Worm (Caenorhabditis elegans) whole organism, young adult: ENCODE data around the gene F46B3.7.

Source experiments
- B0261.1 ChIP-seq: sonication (generic microtip); optimal IDR thresholded peaks from 2 replicates; lab custom pipeline; 2016; ENCODE audit warnings: mild to moderate bottlenecking, missing genetic modification characterization, moderate library complexity, missing compliant biosample characterization
- B0336.3 ChIP-seq: fragments of 200-800 bp; sonication (Bioruptor generic); IDR thresholded peaks from 2 replicates; pipeline ENCODE4 v1.3.6; 2022; ENCODE audit warnings: missing genetic modification characterization, missing compliant biosample characterization
- C17E4.6 ChIP-seq: fragments of 200-800 bp; sonication (Bioruptor generic); IDR thresholded peaks from 2 replicates; pipeline ENCODE4 v1.3.6; 2022; ENCODE audit warnings: missing genetic modification reagents, missing genetic modification characterization, missing compliant biosample characterization
- F10E7.11 ChIP-seq: sonication (generic microtip); optimal IDR thresholded peaks from 2 replicates; lab custom pipeline; 2017; ENCODE audit warnings: mild to moderate bottlenecking, missing genetic modification characterization, moderate library complexity, missing compliant biosample characterization
- F23B12.7 ChIP-seq: sonication (generic microtip); optimal IDR thresholded peaks from 2 replicates; lab custom pipeline; 2017; ENCODE audit warnings: missing genetic modification characterization, mild to moderate bottlenecking, missing compliant biosample characterization, antibody characterized with exemption, moderate library complexity; ENCODE audit not compliant: insufficient read depth
- F39B2.1 ChIP-seq: fragments of 200-800 bp; sonication (Bioruptor generic); IDR thresholded peaks from 2 replicates; pipeline ENCODE4 v1.3.6; 2022; ENCODE audit warnings: missing genetic modification reagents, missing genetic modification characterization, missing compliant biosample characterization
- F52B5.7 ChIP-seq: sonication (generic microtip); optimal IDR thresholded peaks from 2 replicates; lab custom pipeline; 2016; ENCODE audit warnings: mild to moderate bottlenecking, missing genetic modification characterization, missing compliant biosample characterization
- F55B11.4 ChIP-seq: sonication (generic microtip); optimal IDR thresholded peaks from 2 replicates; lab custom pipeline; 2016; ENCODE audit warnings: missing compliant biosample characterization, missing genetic modification characterization, borderline replicate concordance; ENCODE audit not compliant: insufficient read depth
- T26A5.8 ChIP-seq: sonication (generic microtip); optimal IDR thresholded peaks from 2 replicates; lab custom pipeline; 2016; ENCODE audit warnings: missing genetic modification characterization, missing compliant biosample characterization
- Y95B8A.8 ChIP-seq: fragments of 200-800 bp; sonication (Bioruptor generic); IDR thresholded peaks from 2 replicates; pipeline ENCODE4 v1.3.6; 2022; ENCODE audit warnings: missing genetic modification reagents, missing genetic modification characterization, missing compliant biosample characterization
- ZK185.1 ChIP-seq: sonication (generic microtip); optimal IDR thresholded peaks from 2 replicates; lab custom pipeline; 2016; ENCODE audit warnings: mild to moderate bottlenecking, missing genetic modification characterization, missing compliant biosample characterization; ENCODE audit not compliant: poor library complexity, severe bottlenecking
- aptf-2 ChIP-seq: fragments of 200-800 bp; sonication (Bioruptor generic); conservative IDR thresholded peaks from 2 replicates; pipeline ENCODE4 v1.3.6; 2022; ENCODE audit warnings: missing genetic modification reagents, missing genetic modification characterization, missing compliant biosample characterization
- attf-5 ChIP-seq: fragments of 200-800 bp; sonication (Bioruptor generic); optimal IDR thresholded peaks from 2 replicates; lab custom pipeline; 2018; ENCODE audit warnings: mild to moderate bottlenecking, missing genetic modification characterization, missing compliant biosample characterization
- attf-6 ChIP-seq: fragments of 200-800 bp; sonication (Bioruptor generic); IDR thresholded peaks from 2 replicates; pipeline ENCODE4 v1.3.6; 2022; ENCODE audit warnings: missing genetic modification reagents, missing genetic modification characterization, missing compliant biosample characterization
- bed-2 ChIP-seq: fragments of 200-800 bp; sonication (Bioruptor generic); IDR thresholded peaks from 2 replicates; pipeline ENCODE4 v1.3.6; 2022; ENCODE audit warnings: missing genetic modification reagents, missing genetic modification characterization, missing compliant biosample characterization
- ceh-100 ChIP-seq: fragments of 200-800 bp; sonication (Bioruptor generic); IDR thresholded peaks from 2 replicates; pipeline ENCODE4 v1.3.6; 2022; ENCODE audit warnings: missing genetic modification reagents, missing genetic modification characterization, missing compliant biosample characterization
- ceh-27 ChIP-seq: fragments of 200-800 bp; sonication (Bioruptor generic); optimal IDR thresholded peaks from 2 replicates; lab custom pipeline; 2018; ENCODE audit warnings: mild to moderate bottlenecking, missing genetic modification characterization, moderate library complexity, missing compliant biosample characterization
- efl-1 ChIP-seq: fragments of 150-350 bp; optimal IDR thresholded peaks from 2 replicates; lab custom pipeline; 2014; ENCODE audit warnings: missing biosample characterization, missing genetic modification reagents, missing genetic modification characterization
- hlh-12 ChIP-seq: sonication (generic microtip); optimal IDR thresholded peaks from 2 replicates; lab custom pipeline; 2016; ENCODE audit warnings: missing genetic modification characterization, missing compliant biosample characterization
- hmg-1.2 ChIP-seq: fragments of 200-800 bp; sonication (Bioruptor generic); IDR thresholded peaks from 2 replicates; pipeline ENCODE4 v1.3.6; 2022; ENCODE audit warnings: missing genetic modification reagents, missing genetic modification characterization, missing compliant biosample characterization
- hrde-1 ChIP-seq: sonication (generic microtip); optimal IDR thresholded peaks from 2 replicates; lab custom pipeline; 2016; ENCODE audit warnings: missing genetic modification characterization, mild to moderate bottlenecking, missing compliant biosample characterization, moderate library complexity, missing genotype, missing genetic modification reagents, borderline replicate concordance
- lin-26 ChIP-seq: fragments of 200-800 bp; sonication (Bioruptor generic); IDR thresholded peaks from 2 replicates; pipeline ENCODE4 v1.3.6; 2022; ENCODE audit warnings: missing genetic modification reagents, missing genetic modification characterization, missing compliant biosample characterization
- lsl-1 ChIP-seq: fragments of 200-800 bp; sonication (Bioruptor generic); optimal IDR thresholded peaks from 2 replicates; lab custom pipeline; 2018; ENCODE audit warnings: mild to moderate bottlenecking, missing genetic modification characterization, moderate library complexity, missing compliant biosample characterization
- lsy-27 ChIP-seq: sonication (generic microtip); optimal IDR thresholded peaks from 2 replicates; lab custom pipeline; 2017; ENCODE audit warnings: missing genetic modification characterization, mild to moderate bottlenecking, missing compliant biosample characterization, antibody characterized with exemption, missing genotype, borderline replicate concordance; ENCODE audit not compliant: insufficient read depth
- mes-4 ChIP-seq: sonication (generic microtip); optimal IDR thresholded peaks from 2 replicates; lab custom pipeline; 2016; ENCODE audit warnings: missing genotype, missing genetic modification characterization, missing compliant biosample characterization
- nhr-27 ChIP-seq: fragments of 200-800 bp; sonication (Bioruptor generic); optimal IDR thresholded peaks from 2 replicates; lab custom pipeline; 2018; ENCODE audit warnings: mild to moderate bottlenecking, missing genetic modification characterization, moderate library complexity, missing compliant biosample characterization
- nhr-80 ChIP-seq: sonication (generic microtip); optimal IDR thresholded peaks from 2 replicates; lab custom pipeline; 2016; ENCODE audit warnings: missing genetic modification characterization, missing compliant biosample characterization
- rec-8 ChIP-seq, 2 experiments: sonication (generic microtip); optimal IDR thresholded peaks; 2 replicates each; lab custom pipeline; 2016; ENCODE audit warnings: mild to moderate bottlenecking in 2 of 2, missing genetic modification characterization in 2 of 2, missing genetic modification reagents in 2 of 2, missing genotype in 2 of 2, missing biosample characterization in 1 of 2, missing compliant biosample characterization in 1 of 2, moderate library complexity in 1 of 2
- rpc-1 ChIP-seq, 2 experiments: fragments of 150-350 bp in 1 of 2; sonication (generic microtip) in 1 of 2; optimal IDR thresholded peaks; 2 replicates each; lab custom pipeline; 2014 to 2018; ENCODE audit warnings: missing biosample characterization in 1 of 2, missing genetic modification characterization in 1 of 2, missing genetic modification reagents in 1 of 2, missing genotype in 1 of 2
- sdz-38 ChIP-seq: sonication (generic microtip); optimal IDR thresholded peaks from 2 replicates; lab custom pipeline; 2016; ENCODE audit warnings: missing genotype, missing genetic modification characterization, missing compliant biosample characterization
- snpc-4 ChIP-seq, 5 experiments: fragments of 150-350 bp in 1 of 5; sonication (generic microtip) in 4 of 5; optimal IDR thresholded peaks; 2 replicates each; lab custom pipeline; 2014 to 2018; ENCODE audit warnings: missing genetic modification characterization in 5 of 5, missing biosample characterization in 3 of 5, antibody characterized with exemption in 2 of 5, mild to moderate bottlenecking in 2 of 5, missing compliant biosample characterization in 2 of 5, missing genotype in 2 of 5, moderate library complexity in 2 of 5, missing genetic modification reagents in 1 of 5
- somi-1 ChIP-seq: fragments of 200-800 bp; sonication (Bioruptor generic); optimal IDR thresholded peaks from 2 replicates; lab custom pipeline; 2018; ENCODE audit warnings: mild to moderate bottlenecking, missing genetic modification characterization, missing compliant biosample characterization
- ztf-22 ChIP-seq: fragments of 200-800 bp; sonication (Bioruptor generic); optimal IDR thresholded peaks from 2 replicates; lab custom pipeline; 2018; ENCODE audit warnings: mild to moderate bottlenecking, missing genetic modification characterization, moderate library complexity, missing compliant biosample characterization
- ztf-26 ChIP-seq: sonication (generic microtip); optimal IDR thresholded peaks from 2 replicates; lab custom pipeline; 2017; ENCODE audit warnings: missing genetic modification characterization, missing compliant biosample characterization

Gene F46B3.7

DNA sequence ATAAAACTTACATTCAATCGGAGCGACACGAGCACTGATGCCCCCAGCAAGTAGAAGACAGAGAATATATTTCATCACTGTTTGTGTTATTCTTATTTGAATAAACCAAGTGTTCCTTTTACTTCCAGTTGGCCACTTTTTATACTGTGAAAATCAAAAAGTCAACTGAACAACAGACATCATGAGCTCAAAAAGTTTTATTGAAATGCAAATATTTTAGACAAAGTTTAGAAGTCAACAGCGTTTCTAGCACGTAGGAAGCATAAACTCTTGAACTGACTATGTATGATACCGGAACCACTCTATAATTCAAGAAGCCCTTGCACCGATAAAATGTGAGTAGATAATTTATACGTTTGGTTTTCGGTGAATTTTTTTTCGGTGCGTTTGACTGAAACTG lies 12.7 kb upstream of the F46B3.7 start, which contains the start of gene F46B3.14:
TSS of gene F46B3.14 (minus strand) at position 101 of the 400 bp plus-strand sequence.
- TF ChIP-seq ZK185.1 (tag; lab: Kevin White, UChicago): no peak
- no peak for TF ChIP-seq mes-4 (tag; lab: Kevin White, UChicago)
- no peak for TF ChIP-seq nhr-27
- no peak for TF ChIP-seq attf-6 (GFP tag; lab: Robert Waterston, UW)
- no peak for TF ChIP-seq T26A5.8 (tag; lab: Kevin White, UChicago)
- TF ChIP-seq bed-2 (GFP tag; lab: Robert Waterston, UW): no peak
- TF ChIP-seq lin-26: no peak
- TF ChIP-seq B0261.1: no peak
- TF ChIP-seq F52B5.7 (tag; lab: Kevin White, UChicago): no peak
- no peak for TF ChIP-seq rec-8 (tag; optimal IDR thresholded peaks at IDR 0.05; lab: Kevin White, UChicago)
- no peak for TF ChIP-seq rpc-1 (optimal IDR thresholded peaks at IDR 0.05; lab: Kevin White, UChicago)
- no peak for TF ChIP-seq rpc-1 (tag; optimal IDR thresholded peaks at IDR 0.05; lab: Kevin White, UChicago)
- TF ChIP-seq efl-1 (GFP tag; lab: Kevin White, UChicago): no peak
- TF ChIP-seq lsl-1 (GFP tag; lab: Kevin White, UChicago): no peak
- TF ChIP-seq lsy-27 (tag; lab: Kevin White, UChicago): no peak
- no peak for TF ChIP-seq snpc-4 (GFP tag; optimal IDR thresholded peaks at IDR 0.05; lab: Kevin White, UChicago)
- no peak for TF ChIP-seq snpc-4 (tag; optimal IDR thresholded peaks at IDR 0.05; lab: Kevin White, UChicago)
- no peak for TF ChIP-seq ztf-26 (tag; lab: Kevin White, UChicago)
- no peak for TF ChIP-seq F55B11.4 (tag; lab: Kevin White, UChicago)
- no peak for TF ChIP-seq nhr-80 (tag; lab: Kevin White, UChicago)
- TF ChIP-seq B0336.3 (GFP tag; lab: Robert Waterston, UW): no peak
- no peak for TF ChIP-seq attf-5

- TF ChIP-seq F10E7.11 (tag; lab: Kevin White, UChicago) (no peak), F23B12.7 (tag; lab: Kevin White, UChicago) (no peak), sdz-38 (tag; lab: Kevin White, UChicago) (no peak), T26A5.8 (tag; lab: Kevin White, UChicago) (no peak), hrde-1 (tag; lab: Kevin White, UChicago) (no peak), somi-1 (no peak), Y95B8A.8 (GFP tag; lab: Robert Waterston, UW) (no peak), hlh-12 (tag; lab: Kevin White, UChicago) (no peak), C17E4.6 (GFP tag; lab: Robert Waterston, UW) (no peak), ztf-22 (GFP tag; lab: Kevin White, UChicago) (no peak), efl-1 (GFP tag; lab: Kevin White, UChicago) (no peak), ceh-100 (GFP tag; lab: Robert Waterston, UW) (no peak), F39B2.1 (GFP tag; lab: Robert Waterston, UW) (no peak), hmg-1.2 (GFP tag; lab: Robert Waterston, UW) (no peak), aptf-2 (GFP tag; lab: Robert Waterston, UW) (no peak), nhr-80 (tag; lab: Kevin White, UChicago) (no peak), ceh-27 (GFP tag; lab: Kevin White, UChicago) (no peak)
Measured at ce11 chrV:20626043-20626761, 7.7 kb upstream of the F46B3.7 start, which contains the start of the genes F46B3.9 and srz-18. TSS of gene F46B3.9 (minus strand) at chrV:20626143. TSS of gene srz-18 (plus strand) at chrV:20626711.
